Fruit fly (Drosophila melanogaster) whole organism, embryonic: ENCODE results near the gene CG12998.

Experiments used
- Abd-B ChIP-seq: fragments of 200-800 bp; sonication (Bioruptor generic); optimal IDR thresholded peaks from 2 replicates; lab custom pipeline; 2018; ENCODE audit warnings: missing biosample characterization, mild to moderate bottlenecking, missing genetic modification characterization, moderate library complexity
- B-H2 ChIP-seq: fragments of 200-800 bp; sonication (Bioruptor generic); optimal IDR thresholded peaks from 2 replicates; lab custom pipeline; 2018; ENCODE audit warnings: missing biosample characterization, mild to moderate bottlenecking, missing genetic modification characterization
- BtbVII ChIP-seq: fragments of 200-800 bp; sonication (Bioruptor generic); optimal IDR thresholded peaks from 3 replicates; lab custom pipeline; 2017; ENCODE audit warnings: missing biosample characterization, mild to moderate bottlenecking, missing genetic modification characterization
- CG10366 ChIP-seq: fragments of 200-800 bp; sonication (Bioruptor generic); IDR thresholded peaks from 2 replicates; pipeline ENCODE4 v1.3.6; 2022; ENCODE audit warnings: missing biosample characterization, missing genetic modification characterization
- CG11247 ChIP-seq: fragments of 200-800 bp; sonication (Bioruptor generic); IDR thresholded peaks from 2 replicates; pipeline ENCODE4 v1.3.6; 2022; ENCODE audit warnings: missing biosample characterization, missing genetic modification characterization
- CG11456 ChIP-seq: fragments of 200-800 bp; sonication (Bioruptor generic); IDR thresholded peaks from 3 replicates; pipeline ENCODE4 v1.3.6; 2022; ENCODE audit warnings: missing biosample characterization, missing genetic modification characterization
- CG11504 ChIP-seq: fragments of 200-800 bp; sonication (Bioruptor generic); optimal IDR thresholded peaks from 3 replicates; lab custom pipeline; 2019; ENCODE audit warnings: missing biosample characterization, mild to moderate bottlenecking, missing genetic modification characterization, moderate library complexity
- CG11723 ChIP-seq: fragments of 200-800 bp; sonication (Bioruptor generic); optimal IDR thresholded peaks from 2 replicates; lab custom pipeline; 2017; ENCODE audit warnings: missing biosample characterization, mild to moderate bottlenecking, missing genetic modification characterization
- CG13287 ChIP-seq: fragments of 200-800 bp; sonication (Bioruptor generic); IDR thresholded peaks from 2 replicates; pipeline ENCODE4 v1.3.6; 2022; ENCODE audit warnings: missing biosample characterization, missing genetic modification characterization; ENCODE audit not compliant: partially characterized antibody
- CG13296 ChIP-seq: fragments of 200-800 bp; sonication (Bioruptor generic); optimal IDR thresholded peaks from 3 replicates; lab custom pipeline; 2018; ENCODE audit warnings: missing biosample characterization, mild to moderate bottlenecking, missing genetic modification characterization
- CG16813 ChIP-seq: fragments of 200-800 bp; sonication (Bioruptor generic); IDR thresholded peaks from 3 replicates; pipeline ENCODE4 v1.3.6; 2022; ENCODE audit warnings: missing biosample characterization, missing genetic modification characterization; ENCODE audit not compliant: partially characterized antibody
- CG17328 ChIP-seq: fragments of 200-800 bp; sonication (Bioruptor generic); IDR thresholded peaks from 2 replicates; pipeline ENCODE4 v1.3.6; 2022; ENCODE audit warnings: missing biosample characterization, missing genetic modification characterization
- CG2116 ChIP-seq: fragments of 200-800 bp; sonication (Bioruptor generic); optimal IDR thresholded peaks from 3 replicates; lab custom pipeline; 2018; ENCODE audit warnings: missing biosample characterization, mild to moderate bottlenecking, missing genetic modification characterization
- CG30403 ChIP-seq: fragments of 200-800 bp; sonication (Bioruptor generic); optimal IDR thresholded peaks from 3 replicates; lab custom pipeline; 2016; ENCODE audit warnings: missing biosample characterization, missing genetic modification characterization
- CG3065 ChIP-seq: fragments of 200-800 bp; sonication (Bioruptor generic); optimal IDR thresholded peaks from 2 replicates; lab custom pipeline; 2016; ENCODE audit warnings: missing biosample characterization, missing genetic modification characterization
- CG4282 ChIP-seq: fragments of 200-800 bp; sonication (Bioruptor generic); optimal IDR thresholded peaks from 2 replicates; lab custom pipeline; 2016; ENCODE audit warnings: missing biosample characterization, missing genetic modification characterization
- CG6272 ChIP-seq: fragments of 200-800 bp; sonication (Bioruptor generic); IDR thresholded peaks from 2 replicates; pipeline ENCODE4 v1.3.6; 2022; ENCODE audit warnings: missing biosample characterization, missing genetic modification characterization
- CG6813 ChIP-seq: fragments of 200-800 bp; sonication (Bioruptor generic); optimal IDR thresholded peaks from 2 replicates; lab custom pipeline; 2017; ENCODE audit warnings: missing biosample characterization, missing genetic modification characterization, mild to moderate bottlenecking, moderate library complexity, missing genetic modification reagents
- CG7987 ChIP-seq: fragments of 200-800 bp; sonication (Bioruptor generic); optimal IDR thresholded peaks from 2 replicates; lab custom pipeline; 2018; ENCODE audit warnings: missing biosample characterization, mild to moderate bottlenecking, missing genetic modification characterization, moderate library complexity
- CG8478 ChIP-seq: fragments of >200 bp; optimal IDR thresholded peaks from 2 replicates; lab custom pipeline; 2018
- CG9797 ChIP-seq: fragments of 200-800 bp; sonication (Bioruptor generic); optimal IDR thresholded peaks from 3 replicates; lab custom pipeline; 2018; ENCODE audit warnings: missing biosample characterization, mild to moderate bottlenecking, missing genetic modification characterization
- Dek ChIP-seq: fragments of 200-800 bp; sonication (Bioruptor generic); optimal IDR thresholded peaks from 3 replicates; lab custom pipeline; 2019; ENCODE audit warnings: missing biosample characterization, mild to moderate bottlenecking, missing genetic modification characterization, moderate library complexity
- Fer2 ChIP-seq: fragments of 200-800 bp; sonication (Bioruptor generic); optimal IDR thresholded peaks from 2 replicates; lab custom pipeline; 2018; ENCODE audit warnings: missing biosample characterization, mild to moderate bottlenecking, missing genetic modification characterization, moderate library complexity
- Fer3 ChIP-seq: fragments of 200-800 bp; sonication (Bioruptor generic); optimal IDR thresholded peaks from 2 replicates; lab custom pipeline; 2018; ENCODE audit warnings: missing biosample characterization, mild to moderate bottlenecking, missing genetic modification characterization, moderate library complexity
- Lpt ChIP-seq: fragments of >200 bp; optimal IDR thresholded peaks from 2 replicates; lab custom pipeline; 2018; ENCODE audit warnings: missing biosample characterization, missing genetic modification characterization
- MESR4 ChIP-seq: fragments of 200-800 bp; sonication (Bioruptor generic); optimal IDR thresholded peaks from 2 replicates; lab custom pipeline; 2018; ENCODE audit warnings: missing biosample characterization, mild to moderate bottlenecking, missing genetic modification characterization, moderate library complexity
- NC2β ChIP-seq: fragments of 200-800 bp; sonication (Bioruptor generic); optimal IDR thresholded peaks from 2 replicates; lab custom pipeline; 2016; ENCODE audit warnings: missing biosample characterization, missing genetic modification characterization
- Opbp ChIP-seq: fragments of 200-800 bp; sonication (Bioruptor generic); IDR thresholded peaks from 3 replicates; pipeline ENCODE4 v1.3.6; 2022; ENCODE audit warnings: missing biosample characterization, missing genetic modification characterization; ENCODE audit not compliant: partially characterized antibody
- Poxn ChIP-seq: fragments of 200-800 bp; sonication (Bioruptor generic); IDR thresholded peaks from 2 replicates; pipeline ENCODE4 v1.3.6; 2022; ENCODE audit warnings: missing biosample characterization, missing genetic modification characterization
- Stat92E ChIP-seq, 3 experiments: fragments of >200 bp in 2 of 3; fragments of 200-800 bp in 1 of 3; sonication (Bioruptor generic) in 1 of 3; optimal IDR thresholded peaks; 2 replicates each; lab custom pipeline; 2017 to 2019; ENCODE audit warnings: missing biosample characterization in 3 of 3, missing genetic modification characterization in 3 of 3, mild to moderate bottlenecking in 1 of 3, moderate library complexity in 1 of 3
- Usf ChIP-seq: fragments of 200-800 bp; sonication (Bioruptor generic); optimal IDR thresholded peaks from 2 replicates; lab custom pipeline; 2017; ENCODE audit warnings: missing genotype, missing biosample characterization, missing genetic modification characterization
- bcd ChIP-seq: fragments of 200-800 bp; sonication (Bioruptor generic); optimal IDR thresholded peaks from 2 replicates; lab custom pipeline; 2017; ENCODE audit warnings: missing biosample characterization, mild to moderate bottlenecking, missing genetic modification characterization
- bigmax ChIP-seq: fragments of 200-800 bp; sonication (Bioruptor generic); optimal IDR thresholded peaks from 2 replicates; lab custom pipeline; 2018; ENCODE audit warnings: missing biosample characterization, mild to moderate bottlenecking, missing genetic modification characterization
- btn ChIP-seq: fragments of 200-800 bp; sonication (Bioruptor generic); optimal IDR thresholded peaks from 2 replicates; lab custom pipeline; 2016; ENCODE audit warnings: missing biosample characterization, missing genetic modification characterization
- chif ChIP-seq, 2 experiments: fragments of 200-800 bp; sonication (Bioruptor generic); optimal IDR thresholded peaks; 3 replicates each; lab custom pipeline; 2016; ENCODE audit warnings: missing biosample characterization in 2 of 2, missing genetic modification characterization in 2 of 2
- dmrt11E ChIP-seq: fragments of 200-800 bp; sonication (Bioruptor generic); optimal IDR thresholded peaks from 3 replicates; lab custom pipeline; 2018; ENCODE audit warnings: missing biosample characterization, mild to moderate bottlenecking, missing genetic modification characterization, moderate library complexity
- dysf ChIP-seq: fragments of 200-800 bp; sonication (Bioruptor generic); IDR thresholded peaks from 3 replicates; pipeline ENCODE4 v1.3.6; 2022; ENCODE audit warnings: missing biosample characterization, missing genetic modification characterization
- fd102C ChIP-seq: fragments of 200-800 bp; sonication (Bioruptor generic); optimal IDR thresholded peaks from 2 replicates; lab custom pipeline; 2018; ENCODE audit warnings: missing biosample characterization, mild to moderate bottlenecking, missing genetic modification characterization, moderate library complexity
- fd3F ChIP-seq: fragments of 200-800 bp; sonication (Bioruptor generic); optimal IDR thresholded peaks from 2 replicates; lab custom pipeline; 2018; ENCODE audit warnings: missing biosample characterization, mild to moderate bottlenecking, missing genetic modification characterization, moderate library complexity
- fd64A ChIP-seq: fragments of 200-800 bp; sonication (Bioruptor generic); optimal IDR thresholded peaks from 3 replicates; lab custom pipeline; 2018; ENCODE audit warnings: missing biosample characterization, mild to moderate bottlenecking, missing genetic modification characterization
- fu2 ChIP-seq: fragments of 200-800 bp; sonication (Bioruptor generic); optimal IDR thresholded peaks from 2 replicates; lab custom pipeline; 2016; ENCODE audit warnings: missing biosample characterization, missing genetic modification characterization
- mld ChIP-seq: fragments of 200-800 bp; sonication (Bioruptor generic); IDR thresholded peaks from 3 replicates; pipeline ENCODE4 v1.3.6; 2022; ENCODE audit warnings: missing biosample characterization, missing genetic modification characterization; ENCODE audit not compliant: partially characterized antibody
- pho ChIP-seq: fragments of 200-800 bp; sonication (Bioruptor generic); optimal IDR thresholded peaks from 2 replicates; lab custom pipeline; 2016; ENCODE audit warnings: missing biosample characterization, missing genetic modification characterization
- sd ChIP-seq: fragments of 200-800 bp; sonication (Bioruptor generic); optimal IDR thresholded peaks from 3 replicates; lab custom pipeline; 2018; ENCODE audit warnings: missing biosample characterization, mild to moderate bottlenecking, missing genetic modification characterization, moderate library complexity
- sens-2 ChIP-seq: fragments of 200-800 bp; sonication (Bioruptor generic); IDR thresholded peaks from 2 replicates; pipeline ENCODE4 v1.3.6; 2022; ENCODE audit warnings: missing biosample characterization, missing genetic modification characterization
- sna ChIP-seq: fragments of 200-800 bp; sonication (Bioruptor generic); IDR thresholded peaks from 2 replicates; pipeline ENCODE4 v1.3.6; 2022; ENCODE audit warnings: missing biosample characterization, missing genetic modification characterization; ENCODE audit not compliant: partially characterized antibody
- usp ChIP-seq: fragments of >200 bp; optimal IDR thresholded peaks from 2 replicates; lab custom pipeline; 2017; ENCODE audit warnings: missing biosample characterization, missing genetic modification characterization
- wek ChIP-seq: fragments of 200-800 bp; sonication (Bioruptor generic); optimal IDR thresholded peaks from 3 replicates; lab custom pipeline; 2018; ENCODE audit warnings: missing biosample characterization, mild to moderate bottlenecking, missing genetic modification characterization, moderate library complexity
- zfh2 ChIP-seq: fragments of 200-800 bp; sonication (Bioruptor generic); optimal IDR thresholded peaks from 2 replicates; lab custom pipeline; 2016; ENCODE audit warnings: missing biosample characterization, missing genetic modification characterization

Gene CG12998

DNA sequence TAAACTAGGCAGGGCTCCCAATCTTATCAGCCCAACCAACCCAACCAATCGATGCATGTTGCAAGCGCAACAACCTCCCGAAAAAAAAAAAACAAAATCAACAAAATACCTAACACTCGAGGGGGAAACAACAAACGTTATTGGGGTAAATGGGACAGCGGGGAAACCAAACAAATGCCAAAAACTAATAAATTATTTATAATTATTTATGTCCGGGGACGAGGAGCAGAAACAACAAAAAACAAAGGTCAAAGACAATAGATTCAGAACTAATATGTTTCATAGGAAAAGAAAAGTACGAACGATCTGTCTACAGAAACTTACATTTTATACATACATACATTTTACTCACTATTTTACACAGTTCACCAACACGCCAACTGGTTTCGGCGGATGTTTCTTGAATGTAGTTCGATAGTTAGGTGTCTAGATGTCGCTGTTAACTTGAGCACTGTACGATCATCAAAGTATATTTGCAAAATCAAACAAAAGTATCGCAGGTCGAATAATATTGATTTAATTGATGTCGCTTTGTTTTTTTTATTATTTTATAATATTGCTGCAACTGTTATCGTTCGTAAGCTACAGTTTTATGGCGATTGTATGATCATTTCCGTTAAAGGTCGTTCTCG is 42.8 kb upstream of the CG12998 start (continued):
- TF ChIP-seq CG13287 (GFP tag; lab: Robert Waterston, UW) = no peak; the same call in 1 of the 2 replicates
- TF ChIP-seq Opbp (GFP tag; lab: Robert Waterston, UW) = no peak
- TF ChIP-seq bigmax = no peak
- peak; percentile 54 for TF ChIP-seq CG30403 (GFP tag; lab: Kevin White, UChicago)
- peak; percentile 37 for TF ChIP-seq dmrt11E (tag; lab: Kevin White, UChicago)
- no peak for TF ChIP-seq Stat92E (GFP tag; optimal IDR thresholded peaks at IDR 0.05; lab: Kevin White, UChicago)
- TF ChIP-seq usp (GFP tag; lab: Kevin White, UChicago) = no peak
- no peak for TF ChIP-seq fd3F (GFP tag; lab: Kevin White, UChicago)
- TF ChIP-seq CG2116 (GFP tag; lab: Kevin White, UChicago) = no peak
- TF ChIP-seq Abd-B = no peak
- TF ChIP-seq CG6813 (GFP tag; lab: Kevin White, UChicago) = no peak
- TF ChIP-seq sd (tag; lab: Kevin White, UChicago) = no peak
- TF ChIP-seq sna = no peak
- TF ChIP-seq btn = no peak
- TF ChIP-seq fu2 (GFP tag; lab: Kevin White, UChicago) = no peak
- no peak for TF ChIP-seq Lpt (GFP tag; lab: Kevin White, UChicago)
- TF ChIP-seq zfh2 (GFP tag; lab: Kevin White, UChicago) = no peak
- TF ChIP-seq CG9797 (GFP tag; lab: Kevin White, UChicago) = no peak
- peak in 1 of 2 experiments; percentile 50 for TF ChIP-seq chif (GFP tag; optimal IDR thresholded peaks at IDR 0.05; lab: Kevin White, UChicago)
- no peak for TF ChIP-seq pho (GFP tag; lab: Kevin White, UChicago)
- TF ChIP-seq dysf (GFP tag; lab: Robert Waterston, UW) = peak; percentile 15; the same call in 1 of the 3 replicates
- TF ChIP-seq CG11456 (GFP tag; lab: Robert Waterston, UW) = peak; percentile 68; the same call in 2 of the 3 replicates
- no peak for TF ChIP-seq CG8478 (lab: Kevin White, UChicago)
- no peak for TF ChIP-seq CG13296 (GFP tag; lab: Kevin White, UChicago)
- no peak for TF ChIP-seq Usf (GFP tag; lab: Kevin White, UChicago)
- TF ChIP-seq Poxn (GFP tag; lab: Robert Waterston, UW) = no peak
- no peak for TF ChIP-seq fd102C (GFP tag; lab: Kevin White, UChicago)
- peak; percentile 69 for TF ChIP-seq CG11504 (tag; lab: Kevin White, UChicago)
- TF ChIP-seq CG10366 (GFP tag; lab: Robert Waterston, UW) = peak; percentile 40; the same call in 1 of the 2 replicates
- peak; percentile 51; the same call in 1 of the 3 replicates for TF ChIP-seq CG16813
- peak; percentile 41 for TF ChIP-seq CG7987 (GFP tag; lab: Kevin White, UChicago)
- TF ChIP-seq Fer2 = no peak
- no peak for TF ChIP-seq MESR4 (GFP tag; lab: Kevin White, UChicago)
- TF ChIP-seq CG4282 = no peak
- TF ChIP-seq sens-2 (GFP tag; lab: Robert Waterston, UW) = no peak
- TF ChIP-seq mld (GFP tag; lab: Robert Waterston, UW) = no peak
- TF ChIP-seq Dek = peak; percentile 26
- no peak for TF ChIP-seq fd64A (GFP tag; lab: Kevin White, UChicago)
- TF ChIP-seq CG11247 = peak; percentile 54
- TF ChIP-seq CG17328 (GFP tag; lab: Robert Waterston, UW) = no peak
- no peak for TF ChIP-seq Fer3 (tag; lab: Kevin White, UChicago)
- no peak for TF ChIP-seq NC2β
- no peak for TF ChIP-seq CG3065 (GFP tag; lab: Kevin White, UChicago)
- no peak for TF ChIP-seq CG6272 (GFP tag; lab: Robert Waterston, UW)
- TF ChIP-seq BtbVII = no peak
- TF ChIP-seq B-H2 (GFP tag; lab: Kevin White, UChicago) = no peak
- TF ChIP-seq CG11723 (GFP tag; lab: Kevin White, UChicago) = no peak
- peak; percentile 0 for TF ChIP-seq bcd
- no peak for TF ChIP-seq wek (GFP tag; lab: Kevin White, UChicago)
